Worm (Caenorhabditis elegans) whole organism, late embryonic: ENCODE results near the gene end-3.

ENCODE experiments used
- C38D4.7 ChIP-seq: fragments of 200-800 bp; sonication (Bioruptor generic); optimal IDR thresholded peaks from 2 replicates; lab custom pipeline; 2018; ENCODE audit warnings: mild to moderate bottlenecking, missing genetic modification characterization, moderate library complexity, missing compliant biosample characterization
- F13H6.1 ChIP-seq: sonication (generic microtip); optimal IDR thresholded peaks from 2 replicates; lab custom pipeline; 2016; ENCODE audit warnings: missing genetic modification characterization, missing compliant biosample characterization
- K09A11.1 ChIP-seq: sonication (generic microtip); optimal IDR thresholded peaks from 2 replicates; lab custom pipeline; 2017; ENCODE audit warnings: antibody characterized with exemption, mild to moderate bottlenecking, missing genetic modification characterization, missing compliant biosample characterization; ENCODE audit not compliant: insufficient read depth
- T23F11.4 ChIP-seq: fragments of 200-800 bp; sonication (Bioruptor generic); optimal IDR thresholded peaks from 2 replicates; lab custom pipeline; 2018; ENCODE audit warnings: mild to moderate bottlenecking, missing genetic modification characterization, missing compliant biosample characterization
- ahr-1 ChIP-seq: sonication (generic microtip); optimal IDR thresholded peaks from 2 replicates; lab custom pipeline; 2016; ENCODE audit warnings: missing genetic modification characterization, missing compliant biosample characterization
- ama-1 ChIP-seq: fragments of 150-350 bp; optimal IDR thresholded peaks from 2 replicates; lab custom pipeline; 2014
- ceh-2 ChIP-seq: sonication (generic microtip); optimal IDR thresholded peaks from 2 replicates; lab custom pipeline; 2016; ENCODE audit warnings: missing genotype, missing genetic modification characterization, missing compliant biosample characterization
- ceh-22 ChIP-seq: sonication (generic microtip); optimal IDR thresholded peaks from 2 replicates; lab custom pipeline; 2017; ENCODE audit warnings: missing biosample characterization, missing genetic modification characterization
- ceh-30 ChIP-seq: fragments of 150-350 bp; optimal IDR thresholded peaks from 2 replicates; lab custom pipeline; 2014; ENCODE audit warnings: missing biosample characterization, missing genetic modification characterization
- ceh-31 ChIP-seq: sonication (generic microtip); optimal IDR thresholded peaks from 2 replicates; lab custom pipeline; 2016; ENCODE audit warnings: missing genetic modification characterization, missing compliant biosample characterization
- ceh-34 ChIP-seq: sonication (generic microtip); optimal IDR thresholded peaks from 2 replicates; lab custom pipeline; 2016; ENCODE audit warnings: mild to moderate bottlenecking, missing genetic modification characterization, missing compliant biosample characterization
- ceh-9 ChIP-seq: sonication (generic microtip); optimal IDR thresholded peaks from 2 replicates; lab custom pipeline; 2016; ENCODE audit warnings: mild to moderate bottlenecking, missing genetic modification characterization, inconsistent platforms, missing compliant biosample characterization
- che-1 ChIP-seq: sonication (generic microtip); optimal IDR thresholded peaks from 2 replicates; lab custom pipeline; 2016; ENCODE audit warnings: mild to moderate bottlenecking, missing genetic modification characterization, missing compliant biosample characterization
- dmd-4 ChIP-seq: sonication (generic microtip); optimal IDR thresholded peaks from 2 replicates; lab custom pipeline; 2016; ENCODE audit warnings: borderline replicate concordance, missing genetic modification characterization, missing compliant biosample characterization
- elt-2 ChIP-seq: sonication (generic microtip); optimal IDR thresholded peaks from 2 replicates; lab custom pipeline; 2016; ENCODE audit warnings: missing genetic modification reagents, missing genetic modification characterization, missing compliant biosample characterization
- ets-4 ChIP-seq: sonication (generic microtip); optimal IDR thresholded peaks from 2 replicates; lab custom pipeline; 2016; ENCODE audit warnings: missing genetic modification characterization, missing compliant biosample characterization
- fkh-6 ChIP-seq: sonication (generic microtip); optimal IDR thresholded peaks from 2 replicates; lab custom pipeline; 2016; ENCODE audit warnings: missing genetic modification characterization, missing compliant biosample characterization
- hlh-13 ChIP-seq: fragments of 200-800 bp; sonication (Bioruptor generic); optimal IDR thresholded peaks from 2 replicates; lab custom pipeline; 2018; ENCODE audit warnings: mild to moderate bottlenecking, missing genetic modification characterization, missing compliant biosample characterization
- hlh-30 ChIP-seq: sonication (generic microtip); optimal IDR thresholded peaks from 2 replicates; lab custom pipeline; 2017; ENCODE audit warnings: antibody characterized with exemption, missing genetic modification characterization, missing compliant biosample characterization; ENCODE audit not compliant: insufficient read depth
- lin-11 ChIP-seq: fragments of 200-800 bp; sonication (Bioruptor generic); optimal IDR thresholded peaks from 2 replicates; lab custom pipeline; 2018; ENCODE audit warnings: mild to moderate bottlenecking, missing genetic modification characterization, missing compliant biosample characterization
- npax-4 ChIP-seq: sonication (generic microtip); optimal IDR thresholded peaks from 2 replicates; lab custom pipeline; 2016; ENCODE audit warnings: missing genetic modification characterization, missing compliant biosample characterization
- pat-9 ChIP-seq: fragments of 200-800 bp; sonication (Bioruptor generic); optimal IDR thresholded peaks from 2 replicates; lab custom pipeline; 2018; ENCODE audit warnings: mild to moderate bottlenecking, missing genetic modification characterization, moderate library complexity, missing compliant biosample characterization
- pax-1 ChIP-seq: fragments of 150-350 bp; optimal IDR thresholded peaks from 2 replicates; lab custom pipeline; 2014; ENCODE audit warnings: missing biosample characterization, missing genetic modification characterization
- pha-2 ChIP-seq: sonication (generic microtip); optimal IDR thresholded peaks from 2 replicates; lab custom pipeline; 2017; ENCODE audit warnings: mild to moderate bottlenecking, missing genetic modification characterization, missing compliant biosample characterization
- pros-1 ChIP-seq: fragments of 150-350 bp; optimal IDR thresholded peaks from 2 replicates; lab custom pipeline; 2014; ENCODE audit warnings: missing biosample characterization, missing genetic modification reagents, missing genetic modification characterization
- sdc-2 ChIP-seq: sonication (generic microtip); optimal IDR thresholded peaks from 2 replicates; lab custom pipeline; 2016; ENCODE audit warnings: missing genotype, missing genetic modification characterization, missing compliant biosample characterization
- sox-2 ChIP-seq: fragments of 200-800 bp; sonication (Bioruptor generic); IDR thresholded peaks from 2 replicates; pipeline ENCODE4 v1.3.6; 2022; ENCODE audit warnings: missing genetic modification reagents, missing genetic modification characterization, missing compliant biosample characterization
- tbx-2 ChIP-seq: sonication (generic microtip); optimal IDR thresholded peaks from 2 replicates; lab custom pipeline; 2016; ENCODE audit warnings: missing genetic modification characterization, missing compliant biosample characterization
- ttx-3 ChIP-seq: sonication (generic microtip); optimal IDR thresholded peaks from 2 replicates; lab custom pipeline; 2016; ENCODE audit warnings: missing genetic modification reagents, missing genetic modification characterization, missing compliant biosample characterization
- unc-55 ChIP-seq: sonication (generic microtip); optimal IDR thresholded peaks from 2 replicates; lab custom pipeline; 2017; ENCODE audit warnings: missing biosample characterization, missing genetic modification reagents, missing genetic modification characterization
- zip-5 ChIP-seq: sonication (generic microtip); optimal IDR thresholded peaks from 2 replicates; lab custom pipeline; 2016; ENCODE audit warnings: missing genetic modification characterization, missing compliant biosample characterization

end-3 gene

DNA sequence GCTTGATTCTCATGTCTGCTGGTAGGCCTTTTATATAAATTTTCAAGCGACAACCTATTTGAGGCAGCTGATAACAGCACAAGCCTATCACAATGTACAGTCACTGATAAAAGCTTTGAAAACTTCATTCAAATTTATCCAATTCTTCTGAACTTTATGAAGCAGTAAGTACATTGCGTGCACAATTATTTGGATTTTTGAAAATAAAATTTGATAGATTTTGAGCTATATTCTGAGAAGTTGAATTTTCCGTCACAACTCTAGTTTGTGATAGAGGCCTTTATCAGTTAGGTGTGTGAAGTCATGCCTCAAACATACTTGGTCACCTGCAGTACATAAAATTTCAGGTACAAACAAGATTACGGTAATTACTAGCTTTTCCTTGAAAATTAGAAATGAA, 4.1 kb downstream of the end-3 start, which contains the start of the genes mtl-2 and T08G5.1:
mtl-2 (minus strand) TSS at position 34 of the 400 bp plus-strand sequence.
T08G5.1 (plus strand) TSS at position 127 of the 400 bp plus-strand sequence.
- TF ChIP-seq elt-2: peak; percentile 49
- TF ChIP-seq pros-1 (tag; lab: Kevin White, UChicago): no peak
- TF ChIP-seq, all 69 proteins: peak for 1

DNA sequence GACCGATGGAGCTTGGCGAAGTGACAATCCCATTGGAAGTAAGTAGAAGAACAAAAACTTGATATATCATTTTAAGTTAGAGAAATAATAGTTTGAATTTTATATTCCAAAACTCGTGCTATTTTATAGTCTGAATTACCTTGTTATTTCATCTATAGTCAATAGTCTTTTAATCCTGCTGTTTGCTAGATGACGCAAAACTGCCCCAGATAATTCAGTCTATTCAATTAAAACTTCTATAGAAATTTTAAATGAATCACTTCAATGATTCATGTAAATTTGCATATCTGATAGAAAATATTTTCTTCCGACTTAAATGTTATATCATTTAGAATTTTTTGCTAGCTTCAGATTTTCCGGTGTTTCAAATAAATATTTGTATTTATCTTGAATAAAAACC, 8.6 kb downstream of the end-3 start, which contains the start of gene T08G5.15:
T08G5.15 (minus strand) TSS at position 101 of the 400 bp plus-strand sequence.
- TF ChIP-seq npax-4 (tag; lab: Kevin White, UChicago) (no peak), ets-4 (tag; lab: Kevin White, UChicago) (no peak), pax-1 (tag; lab: Kevin White, UChicago) (no peak), ceh-9 (tag; lab: Kevin White, UChicago) (no peak), ceh-30 (tag; lab: Kevin White, UChicago) (no peak), F13H6.1 (tag; lab: Kevin White, UChicago) (no peak), unc-55 (GFP tag; lab: Kevin White, UChicago) (no peak), che-1 (no peak), ttx-3 (tag; lab: Kevin White, UChicago) (no peak), zip-5 (tag; lab: Kevin White, UChicago) (no peak), pat-9 (tag; lab: Kevin White, UChicago) (no peak), hlh-13 (GFP tag; lab: Kevin White, UChicago) (no peak), tbx-2 (no peak), ahr-1 (tag; lab: Kevin White, UChicago) (no peak), hlh-30 (tag; lab: Kevin White, UChicago) (no peak), fkh-6 (no peak), sdc-2 (tag; lab: Kevin White, UChicago) (no peak), ceh-22 (tag; lab: Kevin White, UChicago) (no peak), C38D4.7 (GFP tag; lab: Kevin White, UChicago) (no peak), ceh-31 (tag; lab: Kevin White, UChicago) (no peak)

DNA sequence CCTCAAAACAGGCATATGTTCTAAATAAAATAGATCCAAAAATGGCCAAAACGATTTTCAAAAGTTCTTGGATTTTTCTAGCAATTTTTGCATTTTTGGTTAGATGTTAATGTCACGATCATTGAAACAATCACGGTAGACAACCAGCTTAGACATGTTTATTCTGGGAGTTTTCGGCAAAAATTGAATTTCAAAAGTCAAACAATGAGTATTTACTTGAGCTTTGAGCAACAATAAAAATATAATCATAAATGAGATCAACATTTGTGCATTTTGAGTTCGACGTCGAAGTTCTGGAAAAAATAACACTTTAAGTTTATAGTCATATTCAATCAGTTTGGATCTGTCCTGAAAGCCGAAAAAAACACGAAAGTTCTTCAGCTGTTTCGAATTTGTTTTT, 11.7 kb downstream of the end-3 start, which contains the start of gene T08G5.2:
T08G5.2 (minus strand) TSS at position 101 of the 400 bp plus-strand sequence.
- TF ChIP-seq elt-2 (no peak), lin-11 (no peak), C38D4.7 (GFP tag; lab: Kevin White, UChicago) (no peak), ceh-34 (tag; lab: Kevin White, UChicago) (no peak), ceh-2 (tag; lab: Kevin White, UChicago) (no peak), K09A11.1 (tag; lab: Kevin White, UChicago) (no peak)

DNA sequence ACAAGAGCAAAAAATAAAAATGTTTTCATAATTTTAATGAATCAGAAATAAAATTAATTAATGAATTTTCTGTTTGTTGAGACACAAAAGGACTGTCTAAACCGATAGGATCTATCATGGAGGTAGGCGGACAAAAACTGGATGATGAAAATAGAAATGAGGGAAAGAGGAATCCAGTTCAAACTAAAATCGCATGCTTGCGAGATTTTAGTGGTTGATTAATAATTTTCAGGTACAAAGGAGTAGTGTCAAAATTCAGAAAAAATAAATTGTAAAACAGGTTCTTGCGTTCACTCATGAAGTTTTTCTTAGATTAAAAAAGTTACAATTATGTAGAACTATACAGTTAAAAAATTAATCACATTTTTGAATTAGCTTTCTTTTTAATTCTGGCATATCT, 12.9 kb downstream of the end-3 start, which contains the start of gene T08G5.3:
T08G5.3 (minus strand) TSS at position 101 of the 400 bp plus-strand sequence.
- TF ChIP-seq dmd-4 (tag; lab: Kevin White, UChicago) (no peak), ets-4 (tag; lab: Kevin White, UChicago) (no peak), T23F11.4 (GFP tag; lab: Kevin White, UChicago) (no peak), elt-2 (no peak)

- no peak for TF ChIP-seq pha-2
- TF ChIP-seq ama-1 (lab: Kevin White, UChicago): peak; percentile 76
- TF ChIP-seq pax-1 (tag; lab: Kevin White, UChicago): no peak
Measured at ce11 chrV:14028256-14028743, 13.8 kb downstream of the end-3 start.

ce11 chrV:14033649-14034048, 19.2 kb downstream of the end-3 start, which contains the start of gene ins-10:
Gene ins-10, plus strand, starts transcription at chrV:14033949.
- no peak for TF ChIP-seq sox-2 (GFP tag; lab: Robert Waterston, UW)
